Worm (Caenorhabditis elegans): Measurements from ENCODE around the gene spp-8.

Gene spp-8

ce11 chrIV:8456899-8457298, 24.6 kb upstream of the spp-8 start, which contains the start of gene syx-4:
syx-4 (plus strand) TSS chrIV:8457280.
- TF ChIP-seq tbx-11 (GFP tag; IDR thresholded peaks at IDR 0.05) (no peak), hmg-4 (GFP tag; optimal IDR thresholded peaks at IDR 0.05) (no peak), B0310.2 (tag; optimal IDR thresholded peaks at IDR 0.05) (no peak), ets-7 (tag; optimal IDR thresholded peaks at IDR 0.05) (no peak)

ce11 chrIV:8460208-8460607, 21.3 kb upstream of the spp-8 start, which contains the start of gene ant-1.4:
ant-1.4 (minus strand) TSS chrIV:8460308.
- TF ChIP-seq ceh-13 (GFP tag; optimal IDR thresholded peaks at IDR 0.05) (no peak), sea-1 (GFP tag; conservative IDR thresholded peaks at IDR 0.05) (no peak), aly-1 (tag; optimal IDR thresholded peaks at IDR 0.05) (no peak), ceh-36 (tag; optimal IDR thresholded peaks at IDR 0.05) (no peak), ets-7 (tag; optimal IDR thresholded peaks at IDR 0.05) (no peak), scrt-1 (GFP tag; IDR thresholded peaks at IDR 0.05) (no peak), tra-4 (tag; optimal IDR thresholded peaks at IDR 0.05) (no peak), B0310.2 (tag; optimal IDR thresholded peaks at IDR 0.05) (no peak), F13C5.2 (tag; optimal IDR thresholded peaks at IDR 0.05) (no peak), tbx-11 (GFP tag; IDR thresholded peaks at IDR 0.05) (no peak), tbx-37 (GFP tag; conservative IDR thresholded peaks at IDR 0.05) (no peak), hnd-1 (tag; optimal IDR thresholded peaks at IDR 0.05) (no peak), hmg-4 (GFP tag; optimal IDR thresholded peaks at IDR 0.05) (no peak)

- TF ChIP-seq sea-1 (GFP tag; conservative IDR thresholded peaks at IDR 0.05) (no peak), tbx-37 (GFP tag; conservative IDR thresholded peaks at IDR 0.05) (no peak), flt-1 (GFP tag; IDR thresholded peaks at IDR 0.05) (no peak), tbx-11 (GFP tag; IDR thresholded peaks at IDR 0.05) (no peak)
These were observed 20.3 kb upstream of the spp-8 start for ce11 chrIV:8461177-8461576.

- no peak for TF ChIP-seq tra-4 (tag; optimal IDR thresholded peaks at IDR 0.05)
- TF ChIP-seq pes-1 (GFP tag; IDR thresholded peaks at IDR 0.05): no peak
- TF ChIP-seq hmbx-1 (tag; optimal IDR thresholded peaks at IDR 0.05): no peak
- no peak for TF ChIP-seq tbx-37 (GFP tag; conservative IDR thresholded peaks at IDR 0.05)
- TF ChIP-seq ets-7 (tag; optimal IDR thresholded peaks at IDR 0.05): no peak
- no peak for TF ChIP-seq F13C5.2 (tag; optimal IDR thresholded peaks at IDR 0.05)
These were observed 19.1 kb upstream of the spp-8 start for ce11 chrIV:8462376-8462775.

ce11 chrIV:8463069-8463468, 18.4 kb upstream of the spp-8 start:
- no peak for TF ChIP-seq F13C5.2 (tag; optimal IDR thresholded peaks at IDR 0.05)
- no peak for TF ChIP-seq B0310.2 (tag; optimal IDR thresholded peaks at IDR 0.05)
- no peak for TF ChIP-seq sea-1 (GFP tag; conservative IDR thresholded peaks at IDR 0.05)
- TF ChIP-seq tbx-11 (GFP tag; IDR thresholded peaks at IDR 0.05): no peak
- TF ChIP-seq tbx-37 (GFP tag; conservative IDR thresholded peaks at IDR 0.05): no peak
- no peak for TF ChIP-seq aly-1 (tag; optimal IDR thresholded peaks at IDR 0.05)
- no peak for TF ChIP-seq hmg-4 (GFP tag; optimal IDR thresholded peaks at IDR 0.05)

- no peak for TF ChIP-seq hmbx-1 (tag; optimal IDR thresholded peaks at IDR 0.05)
- TF ChIP-seq hnd-1 (tag; optimal IDR thresholded peaks at IDR 0.05): no peak
- no peak for TF ChIP-seq F13C5.2 (tag; optimal IDR thresholded peaks at IDR 0.05)
- no peak for TF ChIP-seq aly-1 (tag; optimal IDR thresholded peaks at IDR 0.05)
- no peak for TF ChIP-seq scrt-1 (GFP tag; IDR thresholded peaks at IDR 0.05)
- no peak for TF ChIP-seq B0310.2 (tag; optimal IDR thresholded peaks at IDR 0.05)
- TF ChIP-seq ceh-13 (GFP tag; optimal IDR thresholded peaks at IDR 0.05): no peak
- TF ChIP-seq tbx-37 (GFP tag; conservative IDR thresholded peaks at IDR 0.05): no peak
- TF ChIP-seq tbx-11 (GFP tag; IDR thresholded peaks at IDR 0.05): no peak
- TF ChIP-seq ets-7 (tag; optimal IDR thresholded peaks at IDR 0.05): no peak
- no peak for TF ChIP-seq pes-1 (GFP tag; IDR thresholded peaks at IDR 0.05)
These were observed 17.7 kb upstream of the spp-8 start, which contains the start of gene str-176 for ce11 chrIV:8463716-8464115. str-176 (minus strand) TSS chrIV:8463816.

- no peak for TF ChIP-seq flt-1 (GFP tag; IDR thresholded peaks at IDR 0.05)
- no peak for TF ChIP-seq hnd-1 (tag; optimal IDR thresholded peaks at IDR 0.05)
- TF ChIP-seq F13C5.2 (tag; optimal IDR thresholded peaks at IDR 0.05): no peak
- TF ChIP-seq ama-1 (optimal IDR thresholded peaks at IDR 0.05): no peak
These were observed 17.3 kb upstream of the spp-8 start for ce11 chrIV:8464187-8464586.

- no peak for TF ChIP-seq ets-7 (tag; optimal IDR thresholded peaks at IDR 0.05)
- TF ChIP-seq ama-1 (optimal IDR thresholded peaks at IDR 0.05): no peak
- TF ChIP-seq flt-1 (GFP tag; IDR thresholded peaks at IDR 0.05): no peak
- no peak for TF ChIP-seq scrt-1 (GFP tag; IDR thresholded peaks at IDR 0.05)
- no peak for TF ChIP-seq sea-1 (GFP tag; conservative IDR thresholded peaks at IDR 0.05)
- TF ChIP-seq ceh-13 (GFP tag; optimal IDR thresholded peaks at IDR 0.05): no peak
- TF ChIP-seq hnd-1 (tag; optimal IDR thresholded peaks at IDR 0.05): no peak
- no peak for TF ChIP-seq tbx-37 (GFP tag; conservative IDR thresholded peaks at IDR 0.05)
- no peak for TF ChIP-seq aly-1 (tag; optimal IDR thresholded peaks at IDR 0.05)
- TF ChIP-seq tra-4 (tag; optimal IDR thresholded peaks at IDR 0.05): no peak
- no peak for TF ChIP-seq ceh-36 (tag; optimal IDR thresholded peaks at IDR 0.05)
- TF ChIP-seq pes-1 (GFP tag; IDR thresholded peaks at IDR 0.05): no peak
- TF ChIP-seq hmg-4 (GFP tag; optimal IDR thresholded peaks at IDR 0.05): no peak
- no peak for TF ChIP-seq hmbx-1 (tag; optimal IDR thresholded peaks at IDR 0.05)
- TF ChIP-seq F13C5.2 (tag; optimal IDR thresholded peaks at IDR 0.05): no peak
- no peak for TF ChIP-seq B0310.2 (tag; optimal IDR thresholded peaks at IDR 0.05)
- TF ChIP-seq tbx-11 (GFP tag; IDR thresholded peaks at IDR 0.05): no peak
These were observed 9.0 kb upstream of the spp-8 start, which contains the start of gene oat-1 for ce11 chrIV:8472493-8472892. oat-1 (minus strand) TSS chrIV:8472593.

- no peak for TF ChIP-seq aly-1 (tag; optimal IDR thresholded peaks at IDR 0.05)
- no peak for TF ChIP-seq hmbx-1 (tag; optimal IDR thresholded peaks at IDR 0.05)
- TF ChIP-seq ceh-13 (GFP tag; optimal IDR thresholded peaks at IDR 0.05): no peak
- TF ChIP-seq pes-1 (GFP tag; IDR thresholded peaks at IDR 0.05): no peak
- no peak for TF ChIP-seq sea-1 (GFP tag; conservative IDR thresholded peaks at IDR 0.05)
- TF ChIP-seq hmg-4 (GFP tag; optimal IDR thresholded peaks at IDR 0.05): no peak
- no peak for TF ChIP-seq B0310.2 (tag; optimal IDR thresholded peaks at IDR 0.05)
- no peak for TF ChIP-seq hnd-1 (tag; optimal IDR thresholded peaks at IDR 0.05)
- no peak for TF ChIP-seq tbx-11 (GFP tag; IDR thresholded peaks at IDR 0.05)
- no peak for TF ChIP-seq flt-1 (GFP tag; IDR thresholded peaks at IDR 0.05)
- no peak for TF ChIP-seq ama-1 (optimal IDR thresholded peaks at IDR 0.05)
- TF ChIP-seq tra-4 (tag; optimal IDR thresholded peaks at IDR 0.05): no peak
- no peak for TF ChIP-seq scrt-1 (GFP tag; IDR thresholded peaks at IDR 0.05)
These were observed 7.7 kb upstream of the spp-8 start, which contains the start of gene C28C12.11 for ce11 chrIV:8473756-8474155. C28C12.11 (plus strand) TSS chrIV:8474056.
